In the genomic region with DNA sequence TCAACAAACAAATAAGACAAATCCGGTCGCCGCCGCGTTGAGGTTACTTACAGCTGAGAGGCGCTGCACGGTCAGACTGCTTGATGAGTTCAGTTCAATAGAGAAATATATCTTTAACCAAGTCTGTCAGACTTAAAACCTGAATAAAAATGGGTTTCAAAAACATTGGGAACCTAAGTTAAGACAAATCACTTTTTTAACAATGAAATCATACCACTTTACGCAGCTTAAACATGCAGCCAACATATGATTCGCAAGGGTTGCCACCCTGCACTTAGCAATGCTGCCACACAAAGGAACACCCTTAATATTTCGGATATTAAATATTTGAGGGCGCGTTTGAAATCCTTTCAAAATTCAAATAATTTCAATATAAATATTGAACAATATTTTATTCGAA, we compare ENCODE assay signal across 1 fruit fly cellular context.
TF ChIP-seq lines count a peak whose summit lies in the region.

Gene CG5515 (minus strand): TSS at position 278 of the 400 bp plus-strand sequence.

TF ChIP-seq in whole organism, embryonic, 481 proteins besides CTCF, POLR2A, EP300 and RAD21 (continued from another document and continues in another):
- TF ChIP-seq Tbp (GFP tag; optimal IDR thresholded peaks at IDR 0.05; lab: Kevin White, UChicago) (no peak), CG4360 (GFP tag; IDR thresholded peaks at IDR 0.05; lab: Robert Waterston, UW) (no peak), Stat92E (GFP tag; optimal IDR thresholded peaks at IDR 0.05; lab: Kevin White, UChicago) (no peak), tgo (GFP tag; IDR thresholded peaks at IDR 0.05; lab: Robert Waterston, UW) (peak; percentile 83), gce (GFP tag; IDR thresholded peaks at IDR 0.05; lab: Robert Waterston, UW) (peak; percentile 38; the same call in 1 of the 3 replicates), CG17385 (GFP tag; optimal IDR thresholded peaks at IDR 0.05; lab: Kevin White, UChicago) (peak; percentile 45), CG10321 (GFP tag; IDR thresholded peaks at IDR 0.05; lab: Robert Waterston, UW) (0 out of 2 replicates have a peak, but pooled peaks have one; percentile 7), CG13894 (tag; optimal IDR thresholded peaks at IDR 0.05; lab: Kevin White, UChicago) (no peak), Chrac-16 (GFP tag; optimal IDR thresholded peaks at IDR 0.05; lab: Kevin White, UChicago) (peak; percentile 69), CG6813 (GFP tag; optimal IDR thresholded peaks at IDR 0.05; lab: Kevin White, UChicago) (no peak), pb (GFP tag; optimal IDR thresholded peaks at IDR 0.05; lab: Kevin White, UChicago) (peak; percentile 50), eyg (GFP tag; optimal IDR thresholded peaks at IDR 0.05; lab: Kevin White, UChicago) (peak; percentile 48), eve (GFP tag; optimal IDR thresholded peaks at IDR 0.05; lab: Kevin White, UChicago) (no peak), CG13775 (GFP tag; optimal IDR thresholded peaks at IDR 0.05; lab: Kevin White, UChicago) (peak; percentile 90), Atf6 (GFP tag; IDR thresholded peaks at IDR 0.05; lab: Robert Waterston, UW) (peak; percentile 86), cg (GFP tag; optimal IDR thresholded peaks at IDR 0.05; lab: Kevin White, UChicago) (no peak), Gsc (GFP tag; IDR thresholded peaks at IDR 0.05; lab: Robert Waterston, UW) (0 out of 2 replicates have a peak, but pooled peaks have one; percentile 32), ATbp (GFP tag; optimal IDR thresholded peaks at IDR 0.05; lab: Kevin White, UChicago) (no peak), BEAF-32 (GFP tag; optimal IDR thresholded peaks at IDR 0.05; lab: Kevin White, UChicago) (peak; percentile 32), CG18011 (GFP tag; optimal IDR thresholded peaks at IDR 0.05; lab: Kevin White, UChicago) (peak; percentile 66), stc (GFP tag; IDR thresholded peaks at IDR 0.05; lab: Robert Waterston, UW) (peak; percentile 69), CG9609 (GFP tag; optimal IDR thresholded peaks at IDR 0.05; lab: Kevin White, UChicago) (peak; percentile 88), pho (GFP tag; optimal IDR thresholded peaks at IDR 0.05; lab: Kevin White, UChicago) (peak; percentile 89), dan (GFP tag; IDR thresholded peaks at IDR 0.05; lab: Robert Waterston, UW) (no peak), CG17829 (tag; optimal IDR thresholded peaks at IDR 0.05; lab: Kevin White, UChicago) (peak; percentile 66), bcd (GFP tag; optimal IDR thresholded peaks at IDR 0.05; lab: Kevin White, UChicago) (peak; percentile 64), sim (GFP tag; IDR thresholded peaks at IDR 0.05; lab: Robert Waterston, UW) (no peak), hkb (optimal IDR thresholded peaks at IDR 0.05; lab: Kevin White, UChicago) (peak; percentile 57), hkb (GFP tag; IDR thresholded peaks at IDR 0.05; lab: Robert Waterston, UW) (peak; percentile 66), chinmo (GFP tag; IDR thresholded peaks at IDR 0.05; lab: Robert Waterston, UW; ENCODE audit: partially characterized antibody) (0 out of 4 replicates have a peak, but pooled peaks have one; percentile 30), D19B (GFP tag; optimal IDR thresholded peaks at IDR 0.05; lab: Kevin White, UChicago) (peak; percentile 12), btn (GFP tag; optimal IDR thresholded peaks at IDR 0.05; lab: Kevin White, UChicago) (no peak), Mrtf (GFP tag; IDR thresholded peaks at IDR 0.05; lab: Robert Waterston, UW) (peak; percentile 73), vfl (GFP tag; optimal IDR thresholded peaks at IDR 0.05; lab: Kevin White, UChicago) (peak; percentile 47), odd (GFP tag; optimal IDR thresholded peaks at IDR 0.05; lab: Kevin White, UChicago) (no peak), CG12236 (GFP tag; optimal IDR thresholded peaks at IDR 0.05; lab: Kevin White, UChicago) (peak; percentile 32), lov (optimal IDR thresholded peaks at IDR 0.05; lab: Kevin White, UChicago) (no peak), lov (GFP tag; IDR thresholded peaks at IDR 0.05; lab: Robert Waterston, UW) (peak; percentile 79; the same call in 2 of the 3 replicates), CG8765 (GFP tag; IDR thresholded peaks at IDR 0.05; lab: Robert Waterston, UW) (peak; percentile 66), MESR4 (GFP tag; optimal IDR thresholded peaks at IDR 0.05; lab: Kevin White, UChicago) (peak; percentile 59), wdn (GFP tag; IDR thresholded peaks at IDR 0.05; lab: Robert Waterston, UW) (peak; percentile 81), CG9797 (GFP tag; optimal IDR thresholded peaks at IDR 0.05; lab: Kevin White, UChicago) (peak; percentile 46), emc (GFP tag; optimal IDR thresholded peaks at IDR 0.05; lab: Kevin White, UChicago) (peak; percentile 51), repo (GFP tag; optimal IDR thresholded peaks at IDR 0.05; lab: Kevin White, UChicago) (peak; percentile 54), chn (GFP tag; optimal IDR thresholded peaks at IDR 0.05; lab: Kevin White, UChicago) (peak; percentile 90), Ets65A (GFP tag; lab: Kevin White, UChicago) (peak; percentile 97), CG16863 (GFP tag; optimal IDR thresholded peaks at IDR 0.05; lab: Kevin White, UChicago) (peak; percentile 71), zen2 (GFP tag; IDR thresholded peaks at IDR 0.05; lab: Robert Waterston, UW; ENCODE audit: partially characterized antibody) (no peak; the same call in 2 of the 3 replicates), BtbVII (GFP tag; optimal IDR thresholded peaks at IDR 0.05; lab: Kevin White, UChicago) (no peak), CG9437 (GFP tag; optimal IDR thresholded peaks at IDR 0.05; lab: Kevin White, UChicago) (peak; percentile 35), Kr (GFP tag; optimal IDR thresholded peaks at IDR 0.05; lab: Kevin White, UChicago) (no peak), unpg (GFP tag; optimal IDR thresholded peaks at IDR 0.05; lab: Kevin White, UChicago) (peak; percentile 73), dm (GFP tag; optimal IDR thresholded peaks at IDR 0.05; lab: Kevin White, UChicago) (peak; percentile 81), CG10979 (tag; optimal IDR thresholded peaks at IDR 0.05; lab: Kevin White, UChicago) (peak; percentile 84), CG16813 (GFP tag; IDR thresholded peaks at IDR 0.05; lab: Robert Waterston, UW; ENCODE audit: partially characterized antibody) (peak; percentile 64; the same call in 2 of the 3 replicates), Nf-YB (GFP tag; optimal IDR thresholded peaks at IDR 0.05; lab: Kevin White, UChicago) (no peak), CG6689 (GFP tag; IDR thresholded peaks at IDR 0.05; lab: Robert Waterston, UW) (peak; percentile 79), CG13624 (GFP tag; optimal IDR thresholded peaks at IDR 0.05; lab: Kevin White, UChicago) (peak; percentile 82), sens-2 (GFP tag; IDR thresholded peaks at IDR 0.05; lab: Robert Waterston, UW) (peak; percentile 48; the same call in 1 of the 2 replicates), hbn (GFP tag; IDR thresholded peaks at IDR 0.05; lab: Robert Waterston, UW; ENCODE audit: partially characterized antibody) (peak; percentile 55; the same call in 1 of the 2 replicates), CG14710 (tag; optimal IDR thresholded peaks at IDR 0.05; lab: Kevin White, UChicago) (peak; percentile 84), jumu (GFP tag; optimal IDR thresholded peaks at IDR 0.05; lab: Kevin White, UChicago) (peak; percentile 43), CG1792 (GFP tag; optimal IDR thresholded peaks at IDR 0.05; lab: Kevin White, UChicago) (peak; percentile 97), CG12391 (tag; optimal IDR thresholded peaks at IDR 0.05; lab: Kevin White, UChicago) (peak; percentile 85), Six4 (GFP tag; optimal IDR thresholded peaks at IDR 0.05; lab: Kevin White, UChicago) (peak; percentile 43), ap (GFP tag; IDR thresholded peaks at IDR 0.05; lab: Robert Waterston, UW) (peak; percentile 50), CG17328 (GFP tag; IDR thresholded peaks at IDR 0.05; lab: Robert Waterston, UW) (peak; percentile 85), CG10431 (GFP tag; optimal IDR thresholded peaks at IDR 0.05; lab: Kevin White, UChicago) (no peak), dysf (GFP tag; IDR thresholded peaks at IDR 0.05; lab: Robert Waterston, UW) (peak; percentile 92), tap (tag; optimal IDR thresholded peaks at IDR 0.05; lab: Kevin White, UChicago) (no peak), Eip74EF (GFP tag; optimal IDR thresholded peaks at IDR 0.05; lab: Kevin White, UChicago) (no peak), dimm (GFP tag; IDR thresholded peaks at IDR 0.05; lab: Robert Waterston, UW) (peak; percentile 42; the same call in 1 of the 2 replicates), h (optimal IDR thresholded peaks at IDR 0.05; lab: Kevin White, UChicago) (no peak), Aef1 (GFP tag; IDR thresholded peaks at IDR 0.05; lab: Robert Waterston, UW) (peak; percentile 73), Sox100B (GFP tag; optimal IDR thresholded peaks at IDR 0.05; lab: Kevin White, UChicago) (no peak), CG15696 (tag; optimal IDR thresholded peaks at IDR 0.05; lab: Kevin White, UChicago) (peak; percentile 83), CG3065 (GFP tag; optimal IDR thresholded peaks at IDR 0.05; lab: Kevin White, UChicago) (no peak), CG17568 (GFP tag; optimal IDR thresholded peaks at IDR 0.05; lab: Kevin White, UChicago) (no peak), CG10366 (GFP tag; IDR thresholded peaks at IDR 0.05; lab: Robert Waterston, UW) (peak; percentile 88), ase (GFP tag; IDR thresholded peaks at IDR 0.05; lab: Robert Waterston, UW) (peak; percentile 83), her (GFP tag; optimal IDR thresholded peaks at IDR 0.05; lab: Kevin White, UChicago) (peak; percentile 48), mirr (GFP tag; optimal IDR thresholded peaks at IDR 0.05; lab: Kevin White, UChicago) (peak; percentile 62), gfzf (GFP tag; optimal IDR thresholded peaks at IDR 0.05; lab: Kevin White, UChicago) (peak; percentile 42), CG6654 (GFP tag; optimal IDR thresholded peaks at IDR 0.05; lab: Kevin White, UChicago) (no peak), CG7839 (tag; optimal IDR thresholded peaks at IDR 0.05; lab: Kevin White, UChicago) (peak; percentile 64), gcm2 (GFP tag; optimal IDR thresholded peaks at IDR 0.05; lab: Kevin White, UChicago) (peak; percentile 38), Asciz (GFP tag; optimal IDR thresholded peaks at IDR 0.05; lab: Kevin White, UChicago) (no peak), CG14050 (GFP tag; IDR thresholded peaks at IDR 0.05; lab: Robert Waterston, UW) (peak; percentile 80), CG10147 (GFP tag; optimal IDR thresholded peaks at IDR 0.05; lab: Kevin White, UChicago) (no peak), vvl (GFP tag; IDR thresholded peaks at IDR 0.05; lab: Robert Waterston, UW) (peak; percentile 87), Fer2 (tag; optimal IDR thresholded peaks at IDR 0.05; lab: Kevin White, UChicago) (peak; percentile 43), lbe (GFP tag; optimal IDR thresholded peaks at IDR 0.05; lab: Kevin White, UChicago) (peak; percentile 75), E2f2 (GFP tag; IDR thresholded peaks at IDR 0.05; lab: Robert Waterston, UW) (peak; percentile 86), Usf (GFP tag; optimal IDR thresholded peaks at IDR 0.05; lab: Kevin White, UChicago) (peak; percentile 5), salm (tag; optimal IDR thresholded peaks at IDR 0.05; lab: Kevin White, UChicago) (no peak), danr (GFP tag; IDR thresholded peaks at IDR 0.05; lab: Robert Waterston, UW) (no peak), Gug (GFP tag; IDR thresholded peaks at IDR 0.05; lab: Robert Waterston, UW) (peak; percentile 27; the same call in 1 of the 4 replicates), lola (GFP tag; optimal IDR thresholded peaks at IDR 0.05; lab: Kevin White, UChicago) (peak in 1 of 3 experiments; percentile 84), CG15514 (GFP tag; optimal IDR thresholded peaks at IDR 0.05; lab: Kevin White, UChicago) (peak; percentile 45), Mes4 (GFP tag; optimal IDR thresholded peaks at IDR 0.05; lab: Kevin White, UChicago) (peak; percentile 76), Abd-B (GFP tag; optimal IDR thresholded peaks at IDR 0.05; lab: Kevin White, UChicago) (peak; percentile 72), Atf3 (GFP tag; optimal IDR thresholded peaks at IDR 0.05; lab: Kevin White, UChicago) (peak; percentile 70), CG10267 (tag; optimal IDR thresholded peaks at IDR 0.05; lab: Kevin White, UChicago) (peak; percentile 59), Scr (GFP tag; IDR thresholded peaks at IDR 0.05; lab: Robert Waterston, UW; ENCODE audit: partially characterized antibody) (peak; percentile 61), CG2199 (GFP tag; IDR thresholded peaks at IDR 0.05; lab: Robert Waterston, UW) (no peak), Dip3 (GFP tag; optimal IDR thresholded peaks at IDR 0.05; lab: Kevin White, UChicago) (peak; percentile 86), crp (GFP tag; optimal IDR thresholded peaks at IDR 0.05; lab: Kevin White, UChicago) (peak; percentile 53 to 91), ind (GFP tag; optimal IDR thresholded peaks at IDR 0.05; lab: Kevin White, UChicago) (peak; percentile 66), inv (GFP tag; IDR thresholded peaks at IDR 0.05; lab: Robert Waterston, UW; ENCODE audit: partially characterized antibody) (peak; percentile 81), CG12744 (GFP tag; optimal IDR thresholded peaks at IDR 0.05; lab: Kevin White, UChicago) (peak; percentile 50), Ets97D (GFP tag; optimal IDR thresholded peaks at IDR 0.05; lab: Kevin White, UChicago) (peak; percentile 89), Dek (tag; optimal IDR thresholded peaks at IDR 0.05; lab: Kevin White, UChicago) (peak; percentile 29), NC2β (GFP tag; optimal IDR thresholded peaks at IDR 0.05; lab: Kevin White, UChicago) (peak; percentile 61), ash1 (GFP tag; optimal IDR thresholded peaks at IDR 0.05; lab: Kevin White, UChicago) (no peak), CG12659 (GFP tag; optimal IDR thresholded peaks at IDR 0.05; lab: Kevin White, UChicago) (peak; percentile 81), wor (GFP tag; IDR thresholded peaks at IDR 0.05; lab: Robert Waterston, UW) (peak; percentile 90), CG10654 (GFP tag; optimal IDR thresholded peaks at IDR 0.05; lab: Kevin White, UChicago) (peak; percentile 61), fru (optimal IDR thresholded peaks at IDR 0.05; lab: Kevin White, UChicago) (no peak), CG7271 (tag; optimal IDR thresholded peaks at IDR 0.05; lab: Kevin White, UChicago) (no peak), bsh (GFP tag; optimal IDR thresholded peaks at IDR 0.05; lab: Kevin White, UChicago) (peak in 1 of 2 experiments; percentile 68), klu (GFP tag; IDR thresholded peaks at IDR 0.05; lab: Robert Waterston, UW) (peak; percentile 51; the same call in 1 of the 2 replicates), disco-r (GFP tag; optimal IDR thresholded peaks at IDR 0.05; lab: Kevin White, UChicago) (peak; percentile 57), CG9932 (GFP tag; IDR thresholded peaks at IDR 0.05; lab: Robert Waterston, UW) (peak; percentile 88), insv (GFP tag; optimal IDR thresholded peaks at IDR 0.05; lab: Kevin White, UChicago) (no peak), CG1647 (GFP tag; optimal IDR thresholded peaks at IDR 0.05; lab: Kevin White, UChicago) (peak; percentile 68), CG11247 (GFP tag; IDR thresholded peaks at IDR 0.05; lab: Robert Waterston, UW) (peak; percentile 78)
